Worm (Caenorhabditis elegans): Measurements from ENCODE around the gene gst-3.

DNA sequence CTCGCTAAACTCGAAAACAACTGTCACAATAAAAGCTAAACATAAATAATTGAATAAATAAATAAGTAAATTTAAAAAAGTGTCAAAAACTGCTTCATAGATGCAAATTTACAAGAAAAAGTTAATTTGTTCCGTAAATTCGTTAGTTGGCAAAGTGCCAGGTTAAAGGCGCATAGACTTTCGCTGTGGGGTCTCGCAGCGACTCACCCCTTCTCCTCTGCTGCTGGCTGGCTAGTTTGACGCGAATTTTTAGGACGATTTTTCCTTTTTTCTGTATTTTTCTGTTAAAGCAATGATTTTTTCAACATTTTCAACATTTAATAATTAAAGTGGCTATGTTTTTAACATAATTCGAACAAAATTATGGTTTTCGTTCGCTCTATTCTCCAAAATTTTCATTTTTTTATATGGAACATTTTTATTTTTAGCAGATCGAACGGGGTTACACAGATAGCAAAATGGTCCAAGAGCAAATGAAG is 36.2 kb upstream of the gst-3 start, which contains the start of gene rack-1:
- TF ChIP-seq dpl-1 (GFP tag; optimal IDR thresholded peaks at IDR 0.05) (no peak), hmg-20 (GFP tag; IDR thresholded peaks at IDR 0.05) (no peak), unc-130 (GFP tag; optimal IDR thresholded peaks at IDR 0.05) (no peak), ZK185.1 (tag; optimal IDR thresholded peaks at IDR 0.05; ENCODE audit: poor library complexity, severe bottlenecking) (no peak), snpc-1.3 (tag; optimal IDR thresholded peaks at IDR 0.05; ENCODE audit: insufficient read depth) (no peak), zfh-2 (GFP tag; conservative IDR thresholded peaks at IDR 0.05) (no peak), rpc-1 (optimal IDR thresholded peaks at IDR 0.05) (no peak), rpc-1 (tag; optimal IDR thresholded peaks at IDR 0.05) (no peak), pha-4 (tag; optimal IDR thresholded peaks at IDR 0.05) (no peak), madf-6 (GFP tag; IDR thresholded peaks at IDR 0.05) (peak; percentile 58), aptf-3 (GFP tag; IDR thresholded peaks at IDR 0.05) (no peak), C17E4.6 (GFP tag; IDR thresholded peaks at IDR 0.05) (no peak)

Data from whole organism, young adult.